Worm (Caenorhabditis elegans) whole organism, L1 larva: ENCODE results near the gene Y39A1A.20.

ENCODE experiments used
- ama-1 ChIP-seq: fragments of 150-350 bp; optimal IDR thresholded peaks from 2 replicates; lab custom pipeline; 2014
- ceh-82 ChIP-seq, 3 experiments: fragments of 150-350 bp in 1 of 3; sonication (generic microtip) in 2 of 3; optimal IDR thresholded peaks; 2 replicates each; lab custom pipeline; 2014 to 2017; ENCODE audit warnings: missing biosample characterization in 3 of 3, missing genetic modification characterization in 3 of 3
- egl-27 ChIP-seq, 2 experiments: fragments of 150-350 bp in 1 of 2; sonication (generic microtip); optimal IDR thresholded peaks; 3 replicates each; lab custom pipeline; 2017 to 2018; ENCODE audit warnings: missing biosample characterization in 2 of 2, missing genetic modification characterization in 2 of 2, missing genetic modification reagents in 2 of 2
- elt-3 ChIP-seq, 6 experiments: fragments of 150-350 bp in 1 of 6; sonication (generic microtip); optimal IDR thresholded peaks; 2 replicates each; lab custom pipeline; 2017 to 2018; ENCODE audit warnings: missing biosample characterization in 6 of 6, missing genetic modification characterization in 6 of 6, inconsistent platforms in 1 of 6
- hlh-4 ChIP-seq: sonication (generic microtip); optimal IDR thresholded peaks from 2 replicates; lab custom pipeline; 2016; ENCODE audit warnings: mild to moderate bottlenecking, missing genetic modification characterization, missing compliant biosample characterization
- lin-15B ChIP-seq: fragments of 150-350 bp; sonication (generic microtip); optimal IDR thresholded peaks from 3 replicates; lab custom pipeline; 2014; ENCODE audit warnings: missing biosample characterization, missing genetic modification characterization
- mab-9 ChIP-seq: fragments of 200-800 bp; sonication (Bioruptor generic); IDR thresholded peaks from 2 replicates; pipeline ENCODE4 v1.3.6; 2022; ENCODE audit warnings: missing genetic modification reagents, missing genetic modification characterization, missing compliant biosample characterization
- nhr-11 ChIP-seq: fragments of 150-350 bp; optimal IDR thresholded peaks from 2 replicates; lab custom pipeline; 2014; ENCODE audit warnings: missing biosample characterization, missing genetic modification characterization
- nhr-28 ChIP-seq: fragments of 150-350 bp; optimal IDR thresholded peaks from 2 replicates; lab custom pipeline; 2014; ENCODE audit warnings: missing biosample characterization, missing genetic modification characterization
- nhr-76 ChIP-seq: sonication (generic microtip); optimal IDR thresholded peaks from 2 replicates; lab custom pipeline; 2017; ENCODE audit warnings: missing biosample characterization, missing genetic modification characterization
- nhr-90 ChIP-seq: sonication (generic microtip); optimal IDR thresholded peaks from 2 replicates; lab custom pipeline; 2016; ENCODE audit warnings: mild to moderate bottlenecking, missing genetic modification characterization, missing compliant biosample characterization; ENCODE audit not compliant: poor library complexity
- skn-1 ChIP-seq: fragments of 150-350 bp; optimal IDR thresholded peaks from 2 replicates; lab custom pipeline; 2014; ENCODE audit warnings: missing biosample characterization, missing genetic modification characterization
- zip-4 ChIP-seq: fragments of 200-800 bp; sonication (Bioruptor generic); optimal IDR thresholded peaks from 2 replicates; lab custom pipeline; 2018; ENCODE audit warnings: mild to moderate bottlenecking, missing genetic modification characterization, moderate library complexity, missing compliant biosample characterization
- ztf-11 ChIP-seq, 2 experiments: sonication (generic microtip); optimal IDR thresholded peaks; 2 replicates each; lab custom pipeline; 2016 to 2017; ENCODE audit warnings: missing genetic modification characterization in 2 of 2, missing biosample characterization in 1 of 2, missing compliant biosample characterization in 1 of 2

DNA sequence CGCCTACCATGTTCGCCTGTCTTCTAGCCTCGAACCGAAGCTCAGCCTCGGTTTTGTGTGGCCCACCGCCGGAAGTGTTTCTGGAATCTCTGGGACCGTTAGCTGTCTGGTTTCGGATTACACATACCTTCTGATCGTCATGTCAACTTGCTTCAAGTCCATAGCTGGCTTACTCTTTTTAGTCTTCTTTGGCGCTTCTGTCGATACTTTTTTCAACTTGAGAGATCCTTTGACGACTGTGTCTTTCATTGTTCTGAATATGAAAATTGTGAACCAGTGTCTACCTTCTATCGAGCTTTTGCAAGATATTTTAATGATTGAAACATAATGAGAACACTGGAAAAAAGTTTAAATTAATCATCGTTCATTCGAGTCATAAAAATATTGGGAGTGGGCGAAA, 40.2 kb upstream of the Y39A1A.20 start, which contains the start of gene K01G5.8:
- TF ChIP-seq nhr-28 (tag; lab: Kevin White, UChicago), result no peak
- no peak for TF ChIP-seq skn-1
- no peak for TF ChIP-seq zip-4 (GFP tag; lab: Kevin White, UChicago)
- TF ChIP-seq hlh-4 (tag; lab: Kevin White, UChicago), result no peak
- TF ChIP-seq lin-15B (tag; lab: Kevin White, UChicago), result no peak
- no peak for TF ChIP-seq ztf-11 (tag; optimal IDR thresholded peaks at IDR 0.05; lab: Kevin White, UChicago)
- no peak for TF ChIP-seq nhr-11 (tag; lab: Kevin White, UChicago)
- no peak for TF ChIP-seq nhr-76 (tag; lab: Kevin White, UChicago)
- TF ChIP-seq ama-1 (lab: Kevin White, UChicago), result no peak
- TF ChIP-seq egl-27 (tag; optimal IDR thresholded peaks at IDR 0.05; lab: Kevin White, UChicago), result no peak
- no peak for TF ChIP-seq mab-9
- TF ChIP-seq ceh-82 (tag; optimal IDR thresholded peaks at IDR 0.05; lab: Kevin White, UChicago), result no peak
- no peak for TF ChIP-seq nhr-90
- TF ChIP-seq elt-3 (tag; optimal IDR thresholded peaks at IDR 0.05; lab: Kevin White, UChicago), result no peak
